Fruit fly (Drosophila melanogaster): ENCODE results near the gene CG14277.

The CG14277 gene

dm6 chr2L:8268679-8269078, 26.4 kb downstream of the CG14277 start:
- no peak for TF ChIP-seq noc (tag; optimal IDR thresholded peaks at IDR 0.05)

DNA sequence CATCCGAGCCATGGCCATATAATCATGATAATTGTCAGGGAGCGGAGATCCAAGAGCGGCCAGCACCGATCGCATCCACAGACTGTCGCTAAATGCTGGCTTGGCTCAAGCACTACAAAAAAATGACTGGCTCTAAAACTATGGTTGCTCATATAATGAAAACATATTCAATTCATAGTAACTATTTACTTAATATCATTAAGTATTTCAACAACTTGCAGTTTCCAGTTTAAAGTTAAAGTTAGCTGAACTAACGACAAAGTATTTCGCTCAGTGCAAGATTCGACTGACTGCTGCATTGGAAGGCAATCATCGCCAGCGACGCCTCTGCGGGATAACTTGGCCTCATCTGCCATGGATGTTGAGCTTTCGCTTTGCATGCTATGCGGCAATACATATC, 28.6 kb downstream of the CG14277 start:
- no peak for TF ChIP-seq noc (tag; optimal IDR thresholded peaks at IDR 0.05)

DNA sequence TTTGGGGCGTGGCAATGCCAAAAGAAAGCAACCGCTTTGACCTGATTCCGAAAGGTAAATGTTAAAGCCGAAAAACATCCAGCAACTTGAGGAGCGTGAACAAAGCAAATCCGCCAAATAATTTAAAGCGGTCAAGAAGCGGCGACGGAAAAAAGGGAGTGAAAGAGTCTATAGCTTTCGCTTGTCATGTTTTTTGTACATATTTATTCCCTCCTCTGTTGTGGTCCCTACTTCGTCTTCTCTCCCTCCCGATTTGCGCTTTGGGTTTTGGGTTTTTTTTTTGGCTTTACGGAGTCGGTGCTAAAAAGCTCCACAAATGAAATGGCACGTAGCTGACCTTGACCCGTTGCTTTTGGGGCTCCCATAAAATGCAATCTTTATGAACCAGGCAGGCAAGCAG, 31.8 kb downstream of the CG14277 start:
- TF ChIP-seq noc (tag; optimal IDR thresholded peaks at IDR 0.05) = no peak

- TF ChIP-seq noc (tag; optimal IDR thresholded peaks at IDR 0.05) = no peak
Measured at dm6 chr2L:8274958-8275584, 32.8 kb downstream of the CG14277 start.

dm6 chr2L:8276287-8276686, 34.0 kb downstream of the CG14277 start:
- TF ChIP-seq noc (tag; optimal IDR thresholded peaks at IDR 0.05) = no peak

- TF ChIP-seq noc (tag; optimal IDR thresholded peaks at IDR 0.05) = no peak
Measured at dm6 chr2L:8276880-8277279, 34.6 kb downstream of the CG14277 start.

DNA sequence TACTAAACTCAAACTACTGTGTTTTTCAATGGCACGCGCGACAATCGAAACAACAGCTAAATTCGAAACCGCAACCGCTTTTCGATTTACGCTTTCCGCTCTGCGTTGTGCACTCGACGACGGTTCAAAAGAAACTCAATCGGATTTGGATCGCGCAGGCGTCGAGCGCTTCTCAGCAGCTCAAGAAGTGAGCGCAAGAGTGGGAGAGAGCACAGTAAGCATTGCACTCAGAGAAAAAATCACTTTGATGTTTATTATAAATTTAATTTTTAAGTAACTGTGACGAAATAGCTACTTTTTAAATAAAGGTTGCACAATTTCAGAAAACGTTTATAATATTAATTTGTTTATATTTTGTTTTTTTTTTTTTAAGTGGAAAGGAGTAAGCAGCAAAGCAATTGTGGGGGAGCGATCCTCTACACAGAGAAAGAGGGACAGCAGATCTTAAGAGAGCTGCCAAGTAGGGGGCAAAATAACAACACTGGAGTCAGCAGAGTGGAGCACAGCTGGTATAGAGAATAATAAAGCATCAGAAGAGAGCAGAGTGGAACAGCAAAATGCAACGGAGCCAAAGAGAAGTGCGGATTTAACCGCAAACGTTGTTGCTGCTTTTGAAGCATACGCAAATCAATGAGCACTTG, 35.4 kb downstream of the CG14277 start:
- TF ChIP-seq noc (tag; optimal IDR thresholded peaks at IDR 0.05) = peak; percentile 94

DNA sequence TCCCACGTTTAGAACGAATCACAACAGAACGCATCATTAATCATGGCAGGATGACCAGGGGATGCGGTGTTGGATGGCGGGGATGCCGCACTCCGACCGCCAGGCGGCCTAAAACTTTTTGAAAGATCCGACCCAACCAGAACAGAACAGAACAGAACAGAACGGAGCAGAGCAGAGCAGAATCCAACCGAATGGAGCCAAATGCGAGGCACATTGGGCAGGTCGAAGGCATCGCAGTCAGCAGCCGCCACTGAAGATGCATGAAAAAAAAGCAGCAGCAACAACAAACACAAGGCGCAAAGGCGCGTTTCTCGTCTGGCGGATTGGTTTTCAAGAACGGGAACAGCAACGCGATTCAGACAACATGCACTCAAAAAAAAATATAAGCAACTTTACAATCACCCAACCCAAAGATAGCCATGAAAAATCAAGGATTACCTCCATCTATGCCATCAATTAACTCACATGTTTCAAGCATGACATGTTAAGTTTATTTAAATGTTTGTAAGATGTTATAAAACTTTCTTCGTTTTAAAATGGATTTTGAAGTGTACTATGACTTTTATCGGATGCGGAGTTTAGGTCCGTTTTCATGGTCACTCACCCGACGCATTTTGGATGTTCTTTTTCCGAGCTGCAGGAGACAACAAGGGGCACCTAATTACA, 37.2 kb downstream of the CG14277 start:
- no peak for TF ChIP-seq noc (tag; optimal IDR thresholded peaks at IDR 0.05)

DNA sequence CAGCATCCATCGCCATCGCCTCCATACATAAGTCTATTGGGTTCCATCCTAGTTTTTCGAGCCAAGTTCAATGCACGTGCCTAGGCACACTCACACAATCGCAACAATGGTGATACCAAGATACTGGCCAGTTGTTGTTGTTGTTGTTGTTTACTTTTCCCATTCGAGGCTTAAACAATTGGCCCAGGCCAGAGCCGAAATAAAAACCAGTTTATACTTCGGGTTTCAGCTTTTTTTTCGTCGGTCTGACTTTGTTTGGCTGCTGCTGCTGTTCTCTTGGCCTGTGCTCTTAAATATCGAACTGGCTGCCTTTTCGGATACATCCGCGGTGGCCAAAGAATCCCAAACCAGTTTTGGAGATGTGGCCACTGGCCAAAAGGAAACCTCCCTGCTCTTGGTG, 37.9 kb downstream of the CG14277 start:
- no peak for TF ChIP-seq noc (tag; optimal IDR thresholded peaks at IDR 0.05)

- TF ChIP-seq noc (tag; optimal IDR thresholded peaks at IDR 0.05) = no peak
Measured at dm6 chr2L:8281872-8282271, 39.6 kb downstream of the CG14277 start.

DNA sequence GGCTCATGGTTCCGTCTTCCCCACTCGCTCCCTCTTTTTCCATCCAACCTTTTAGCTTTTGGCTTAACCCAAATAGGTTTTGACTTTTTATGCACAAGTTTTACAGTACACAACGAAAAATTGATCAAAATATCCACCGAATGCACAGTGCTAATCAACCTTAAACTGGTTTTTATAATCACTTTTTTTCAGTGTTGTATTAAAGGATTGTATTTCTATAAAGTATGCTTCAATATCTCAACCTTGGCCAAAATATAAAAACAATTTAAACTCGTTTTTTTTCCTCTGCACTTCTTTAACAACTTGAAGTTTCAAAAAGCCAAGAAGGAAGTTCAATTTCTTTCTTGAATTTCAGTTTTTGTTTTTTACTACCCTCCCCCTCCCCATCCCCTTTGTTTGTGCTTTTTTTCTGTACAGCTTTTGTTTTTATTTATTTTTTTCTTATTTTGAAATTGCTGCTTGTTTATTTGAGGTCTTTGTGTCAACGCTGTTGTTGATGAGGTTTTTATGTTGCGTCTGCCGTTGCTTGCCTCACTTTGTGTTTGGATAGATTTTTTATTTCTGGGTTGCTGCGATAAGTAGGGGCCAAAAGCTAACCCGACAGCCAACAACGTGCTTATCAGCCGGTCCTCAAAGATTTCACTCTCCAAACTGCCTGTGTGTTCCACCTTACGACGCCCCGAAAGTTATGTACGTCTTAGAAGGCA, 42.8 kb downstream of the CG14277 start:
- no peak for TF ChIP-seq noc (tag; optimal IDR thresholded peaks at IDR 0.05)

dm6 chr2L:8286595-8286994, 44.3 kb downstream of the CG14277 start:
- no peak for TF ChIP-seq noc (tag; optimal IDR thresholded peaks at IDR 0.05)

DNA sequence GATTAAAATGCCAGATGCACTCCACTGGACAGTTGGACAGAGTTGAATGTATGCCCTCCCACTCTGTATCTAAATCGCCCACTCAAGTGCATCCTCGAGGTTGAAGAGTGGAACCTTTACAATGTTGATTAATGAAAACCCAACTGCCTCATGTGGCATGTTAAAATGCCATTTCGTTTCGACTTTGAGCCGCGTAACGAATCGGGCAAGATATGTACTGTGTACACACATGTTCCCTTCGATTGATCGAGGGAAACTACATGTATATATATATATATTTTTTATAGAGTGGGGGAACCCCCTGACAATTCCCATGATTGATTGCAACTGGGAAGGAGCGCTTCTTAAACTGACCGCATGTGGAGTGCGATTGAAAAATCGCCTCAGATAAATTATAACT, 45.8 kb downstream of the CG14277 start:
- TF ChIP-seq noc (tag; optimal IDR thresholded peaks at IDR 0.05) = no peak

- no peak for TF ChIP-seq noc (tag; optimal IDR thresholded peaks at IDR 0.05)
Measured at dm6 chr2L:8289352-8290091, 47.2 kb downstream of the CG14277 start.

dm6 chr2L:8290092-8290424, 47.8 kb downstream of the CG14277 start:
- no peak for TF ChIP-seq noc (tag; optimal IDR thresholded peaks at IDR 0.05)

DNA sequence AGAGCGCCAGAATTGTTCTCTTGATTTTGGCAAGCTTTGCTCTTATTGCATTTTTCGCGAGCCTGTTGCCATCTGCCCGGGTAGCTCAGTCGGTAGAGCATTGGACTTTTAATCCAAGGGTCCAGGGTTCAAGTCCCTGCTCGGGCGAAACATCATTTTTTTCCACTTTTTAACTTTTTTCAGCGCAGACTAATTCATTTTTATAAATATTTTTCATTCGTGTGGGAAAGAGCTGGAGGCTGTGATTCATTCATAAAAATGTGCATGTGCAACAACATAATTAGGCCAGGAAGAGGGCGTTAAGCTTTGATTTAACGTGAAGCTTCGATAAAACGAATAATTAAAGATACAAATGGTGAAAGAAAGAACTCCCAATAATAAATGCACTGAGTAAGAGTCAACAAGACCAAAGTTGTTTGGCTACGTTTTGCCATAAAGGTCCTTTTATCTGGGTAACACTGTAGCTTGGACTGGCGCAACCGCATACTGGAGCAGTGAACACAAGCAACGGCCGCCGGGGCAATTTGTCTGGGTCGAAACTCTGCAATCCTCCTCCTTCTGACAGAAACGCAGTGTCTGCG, 48.5 kb downstream of the CG14277 start:
- TF ChIP-seq noc (tag; optimal IDR thresholded peaks at IDR 0.05) = no peak

Measured in whole organism, larva.